Fruit fly (Drosophila melanogaster): ENCODE data around the gene CG3402.

dm6 chr3L:642865-643738 lies 9.6 kb downstream of the CG3402 start:
- no peak for TF ChIP-seq CG8478 (optimal IDR thresholded peaks at IDR 0.05)
- no peak for TF ChIP-seq usp (GFP tag; optimal IDR thresholded peaks at IDR 0.05)
